Fruit fly (Drosophila melanogaster): Measurements from ENCODE around the gene CG42445.
A peak's percentile ranks its signal among the peaks of the same experiment; 100 is the strongest.

CG42445 gene

dm6 chr3L:8128396-8129050, 30.2 kb downstream of the CG42445 start:
- TF ChIP-seq salr (GFP tag; optimal IDR thresholded peaks at IDR 0.05), result no peak
- no peak for TF ChIP-seq pdm3 (GFP tag; optimal IDR thresholded peaks at IDR 0.05)
- 0 out of 3 replicates have a peak, but pooled peaks have one; percentile 20 for TF ChIP-seq CG8119 (GFP tag; IDR thresholded peaks at IDR 0.05)
- peak; percentile 77 for TF ChIP-seq vri (GFP tag; optimal IDR thresholded peaks at IDR 0.05)
- no peak for TF ChIP-seq CG16779 (tag; optimal IDR thresholded peaks at IDR 0.05)
- TF ChIP-seq CG15336 (GFP tag; IDR thresholded peaks at IDR 0.05), result 0 out of 2 replicates have a peak, but pooled peaks have one; percentile 10
- TF ChIP-seq Eip78C (GFP tag), result peak; percentile 49
- no peak for TF ChIP-seq ss (GFP tag; optimal IDR thresholded peaks at IDR 0.05)
- no peak for TF ChIP-seq Hr38 (GFP tag; optimal IDR thresholded peaks at IDR 0.05)
- no peak for TF ChIP-seq eg (GFP tag; IDR thresholded peaks at IDR 0.05)

- TF ChIP-seq CG8119 (GFP tag; IDR thresholded peaks at IDR 0.05) (peak; percentile 83; the same call in 2 of the 3 replicates), CG7368 (GFP tag; optimal IDR thresholded peaks at IDR 0.05) (peak; percentile 72), Sox15 (GFP tag; optimal IDR thresholded peaks at IDR 0.05) (peak; percentile 86), CG6808 (GFP tag; optimal IDR thresholded peaks at IDR 0.05) (no peak), fkh (GFP tag; optimal IDR thresholded peaks at IDR 0.05) (no peak), CG8632 (GFP tag; optimal IDR thresholded peaks at IDR 0.05) (peak; percentile 86), CG4318 (GFP tag; optimal IDR thresholded peaks at IDR 0.05) (no peak), CG11902 (GFP tag; optimal IDR thresholded peaks at IDR 0.05) (peak; percentile 79), eg (GFP tag; IDR thresholded peaks at IDR 0.05) (peak; percentile 92), spab (GFP tag; optimal IDR thresholded peaks at IDR 0.05) (no peak), Ets96B (tag; optimal IDR thresholded peaks at IDR 0.05) (peak; percentile 82), Met (GFP tag; optimal IDR thresholded peaks at IDR 0.05) (no peak), fd85E (GFP tag; optimal IDR thresholded peaks at IDR 0.05) (peak; percentile 74), Eip75B (GFP tag; optimal IDR thresholded peaks at IDR 0.05) (peak; percentile 82), CG6163 (GFP tag; IDR thresholded peaks at IDR 0.05) (peak; percentile 86), pdm3 (GFP tag; optimal IDR thresholded peaks at IDR 0.05) (no peak), ss (GFP tag; optimal IDR thresholded peaks at IDR 0.05) (peak in 1 of 2 experiments; percentile 85), CG11294 (GFP tag; IDR thresholded peaks at IDR 0.05) (peak; percentile 84; the same call in 1 of the 2 replicates), CG8319 (GFP tag; optimal IDR thresholded peaks at IDR 0.05) (peak; percentile 82), topi (GFP tag; optimal IDR thresholded peaks at IDR 0.05) (peak; percentile 78), CG34406 (GFP tag; optimal IDR thresholded peaks at IDR 0.05) (peak; percentile 88), CG1621 (tag; optimal IDR thresholded peaks at IDR 0.05) (peak; percentile 85), Sox14 (GFP tag; optimal IDR thresholded peaks at IDR 0.05) (peak; percentile 76), Sox102F (GFP tag; optimal IDR thresholded peaks at IDR 0.05) (peak; percentile 81), Eip78C (GFP tag) (peak; percentile 89), CG10669 (GFP tag; optimal IDR thresholded peaks at IDR 0.05) (no peak), CG6792 (GFP tag; optimal IDR thresholded peaks at IDR 0.05) (peak; percentile 83), Lpt (GFP tag; optimal IDR thresholded peaks at IDR 0.05) (peak; percentile 79), fd59A (GFP tag; optimal IDR thresholded peaks at IDR 0.05) (peak; percentile 35), dac (GFP tag; optimal IDR thresholded peaks at IDR 0.05) (peak; percentile 81), CG6854 (GFP tag; optimal IDR thresholded peaks at IDR 0.05) (peak; percentile 58), CG10631 (GFP tag; optimal IDR thresholded peaks at IDR 0.05) (peak; percentile 94), esn (GFP tag; optimal IDR thresholded peaks at IDR 0.05) (peak; percentile 88), vri (GFP tag; optimal IDR thresholded peaks at IDR 0.05) (peak; percentile 85), CG31627 (GFP tag; optimal IDR thresholded peaks at IDR 0.05) (peak; percentile 83), Hr4 (GFP tag; optimal IDR thresholded peaks at IDR 0.05) (peak; percentile 90), Smox (GFP tag; optimal IDR thresholded peaks at IDR 0.05) (no peak), Hr38 (GFP tag; optimal IDR thresholded peaks at IDR 0.05) (no peak), cyc (GFP tag; optimal IDR thresholded peaks at IDR 0.05) (peak; percentile 86), CG32006 (GFP tag; optimal IDR thresholded peaks at IDR 0.05) (peak; percentile 90), Eip93F (GFP tag; optimal IDR thresholded peaks at IDR 0.05) (peak; percentile 84), Gug (GFP tag; IDR thresholded peaks at IDR 0.05) (peak; percentile 85), net (GFP tag; optimal IDR thresholded peaks at IDR 0.05) (peak; percentile 85), acj6 (GFP tag; optimal IDR thresholded peaks at IDR 0.05) (peak; percentile 92), salr (GFP tag; optimal IDR thresholded peaks at IDR 0.05) (peak; percentile 67 to 82), CG16779 (tag; optimal IDR thresholded peaks at IDR 0.05) (peak; percentile 77)
Observed at dm6 chr3L:8127712-8128210, 30.9 kb downstream of the CG42445 start, which contains the start of the genes Cds and Uba2. Gene Cds (plus strand): TSS chr3L:8127762. Gene Uba2 (minus strand): TSS chr3L:8127818.

Measured in whole organism, prepupa.